Fruit fly (Drosophila melanogaster): ENCODE measurements around the gene cpo.

cpo gene

dm6 chr3R:18049272-18050015 lies 129.8 kb downstream of the cpo start (continued):
- TF ChIP-seq CrebB (tag; optimal IDR thresholded peaks at IDR 0.05) = no peak
- TF ChIP-seq NC2α (GFP tag; optimal IDR thresholded peaks at IDR 0.05) = no peak
- no peak for TF ChIP-seq schlank (tag; optimal IDR thresholded peaks at IDR 0.05)
- TF ChIP-seq CG5245 (GFP tag; optimal IDR thresholded peaks at IDR 0.05) = peak; percentile 12
- TF ChIP-seq CG13287 (GFP tag; IDR thresholded peaks at IDR 0.05; ENCODE audit: partially characterized antibody) = no peak
- no peak for TF ChIP-seq hkb (optimal IDR thresholded peaks at IDR 0.05)
- TF ChIP-seq hkb (GFP tag; IDR thresholded peaks at IDR 0.05) = peak; percentile 56
- no peak for TF ChIP-seq CG4360 (GFP tag; IDR thresholded peaks at IDR 0.05)
- TF ChIP-seq kah (GFP tag; optimal IDR thresholded peaks at IDR 0.05) = no peak
- TF ChIP-seq CG16779 (GFP tag; IDR thresholded peaks at IDR 0.05) = no peak
- no peak for TF ChIP-seq Hr39 (optimal IDR thresholded peaks at IDR 0.05)
- no peak for TF ChIP-seq CG31388 (GFP tag; optimal IDR thresholded peaks at IDR 0.05)
- TF ChIP-seq btn (GFP tag; optimal IDR thresholded peaks at IDR 0.05) = no peak
- TF ChIP-seq stwl (tag; optimal IDR thresholded peaks at IDR 0.05) = no peak
- no peak for TF ChIP-seq CG5953 (GFP tag; IDR thresholded peaks at IDR 0.05)
- TF ChIP-seq Dfd (GFP tag; optimal IDR thresholded peaks at IDR 0.05) = no peak
- TF ChIP-seq CG4282 (GFP tag; optimal IDR thresholded peaks at IDR 0.05) = no peak
- no peak for TF ChIP-seq hb (GFP tag; IDR thresholded peaks at IDR 0.05; ENCODE audit: partially characterized antibody)
- TF ChIP-seq CG10147 (GFP tag; optimal IDR thresholded peaks at IDR 0.05) = peak; percentile 15
- TF ChIP-seq fd102C (GFP tag; optimal IDR thresholded peaks at IDR 0.05) = no peak
- TF ChIP-seq gce (GFP tag; IDR thresholded peaks at IDR 0.05) = no peak
- no peak for TF ChIP-seq abd-A (tag; optimal IDR thresholded peaks at IDR 0.05)
- no peak for TF ChIP-seq Tbp (GFP tag; optimal IDR thresholded peaks at IDR 0.05)
- no peak for TF ChIP-seq GATAe (GFP tag; conservative IDR thresholded peaks at IDR 0.05)
- TF ChIP-seq fd96Cb (tag; optimal IDR thresholded peaks at IDR 0.05) = peak; percentile 78
- TF ChIP-seq CG7745 (tag; optimal IDR thresholded peaks at IDR 0.05) = peak; percentile 77
- TF ChIP-seq CG18764 (GFP tag; optimal IDR thresholded peaks at IDR 0.05) = peak; percentile 38
- TF ChIP-seq CG13894 (tag; optimal IDR thresholded peaks at IDR 0.05) = no peak
- peak; percentile 57; the same call in 1 of the 2 replicates for TF ChIP-seq ranshi (GFP tag; IDR thresholded peaks at IDR 0.05)
- peak; percentile 65 for TF ChIP-seq Hsf (GFP tag; optimal IDR thresholded peaks at IDR 0.05)
- TF ChIP-seq bab2 (GFP tag; optimal IDR thresholded peaks at IDR 0.05) = peak; percentile 32
- no peak for TF ChIP-seq sna (GFP tag; IDR thresholded peaks at IDR 0.05; ENCODE audit: partially characterized antibody)
- TF ChIP-seq lov (optimal IDR thresholded peaks at IDR 0.05) = no peak
- no peak for TF ChIP-seq lov (GFP tag; IDR thresholded peaks at IDR 0.05)
- peak; percentile 80 for TF ChIP-seq Med (GFP tag)
- peak; percentile 79 for TF ChIP-seq CG3163 (GFP tag; optimal IDR thresholded peaks at IDR 0.05)
- no peak for TF ChIP-seq Ets97D (GFP tag; optimal IDR thresholded peaks at IDR 0.05)
- no peak for TF ChIP-seq B-H1 (GFP tag; IDR thresholded peaks at IDR 0.05)
- TF ChIP-seq grn (GFP tag; optimal IDR thresholded peaks at IDR 0.05) = no peak
- TF ChIP-seq dati (GFP tag; IDR thresholded peaks at IDR 0.05) = 0 out of 2 replicates have a peak, but pooled peaks have one; percentile 8
- TF ChIP-seq ftz-f1 (GFP tag; optimal IDR thresholded peaks at IDR 0.05) = no peak
- peak; percentile 63 for TF ChIP-seq Ptx1 (GFP tag; IDR thresholded peaks at IDR 0.05)
- peak; percentile 77 for TF ChIP-seq Xbp1 (GFP tag; optimal IDR thresholded peaks at IDR 0.05)
- TF ChIP-seq Nf-YC (tag; optimal IDR thresholded peaks at IDR 0.05) = peak; percentile 12
- TF ChIP-seq NfI (GFP tag; optimal IDR thresholded peaks at IDR 0.05) = peak; percentile 63
- no peak for TF ChIP-seq gro (GFP tag; optimal IDR thresholded peaks at IDR 0.05)
- TF ChIP-seq CG8765 (GFP tag; IDR thresholded peaks at IDR 0.05) = 0 out of 2 replicates have a peak, but pooled peaks have one; percentile 9
- TF ChIP-seq CG3407 (GFP tag; optimal IDR thresholded peaks at IDR 0.05) = peak; percentile 54
- peak; percentile 49 for TF ChIP-seq CG12104 (GFP tag; optimal IDR thresholded peaks at IDR 0.05)
- TF ChIP-seq MESR4 (GFP tag; optimal IDR thresholded peaks at IDR 0.05) = no peak
- no peak for TF ChIP-seq Dbx (GFP tag; IDR thresholded peaks at IDR 0.05)
- TF ChIP-seq CG11456 (GFP tag; IDR thresholded peaks at IDR 0.05) = no peak

Data from whole organism, embryonic.